Worm (Caenorhabditis elegans): Measurements from ENCODE around the gene T07A5.7.

The T07A5.7 gene

DNA sequence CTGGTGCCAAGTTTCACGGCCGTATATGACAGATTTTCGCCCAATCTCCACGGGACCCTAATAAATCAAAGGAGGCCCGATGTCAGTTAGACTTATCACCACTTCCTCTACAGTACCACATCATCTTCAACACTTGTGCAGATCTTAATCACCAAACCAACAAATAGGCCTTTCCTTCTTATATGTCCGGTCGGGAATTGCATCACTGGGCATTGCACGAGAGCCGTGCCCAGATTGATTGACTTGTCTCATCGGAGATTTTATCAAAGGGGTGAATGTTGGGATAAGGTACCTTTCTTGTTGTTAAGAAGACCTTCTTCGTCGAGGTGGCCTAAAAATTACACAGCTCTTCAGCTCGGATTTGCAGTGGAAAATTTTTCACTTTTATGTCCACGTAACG lies 33.8 kb upstream of the T07A5.7 start:
- TF ChIP-seq pax-1 (tag; optimal IDR thresholded peaks at IDR 0.05) (no peak), dve-1 (tag; optimal IDR thresholded peaks at IDR 0.05) (no peak), sox-2 (GFP tag; IDR thresholded peaks at IDR 0.05) (no peak), ztf-16 (tag; optimal IDR thresholded peaks at IDR 0.05) (no peak), hlh-8 (tag; optimal IDR thresholded peaks at IDR 0.05) (no peak), C38D4.7 (GFP tag; optimal IDR thresholded peaks at IDR 0.05) (no peak)

- no peak for TF ChIP-seq ama-1 (optimal IDR thresholded peaks at IDR 0.05)
These were observed 30.8 kb upstream of the T07A5.7 start, which contains the start of gene tbx-9 for ce11 chrIII:10341758-10342157. Gene tbx-9 (minus strand): TSS chrIII:10341858.

ce11 chrIII:10339949-10340348 lies 29.0 kb upstream of the T07A5.7 start:
- no peak for TF ChIP-seq ceh-19 (GFP tag; optimal IDR thresholded peaks at IDR 0.05)
- no peak for TF ChIP-seq ceh-2 (tag; optimal IDR thresholded peaks at IDR 0.05)
- TF ChIP-seq F13H6.1 (tag; optimal IDR thresholded peaks at IDR 0.05) = no peak
- no peak for TF ChIP-seq ceh-30 (tag; optimal IDR thresholded peaks at IDR 0.05)

DNA sequence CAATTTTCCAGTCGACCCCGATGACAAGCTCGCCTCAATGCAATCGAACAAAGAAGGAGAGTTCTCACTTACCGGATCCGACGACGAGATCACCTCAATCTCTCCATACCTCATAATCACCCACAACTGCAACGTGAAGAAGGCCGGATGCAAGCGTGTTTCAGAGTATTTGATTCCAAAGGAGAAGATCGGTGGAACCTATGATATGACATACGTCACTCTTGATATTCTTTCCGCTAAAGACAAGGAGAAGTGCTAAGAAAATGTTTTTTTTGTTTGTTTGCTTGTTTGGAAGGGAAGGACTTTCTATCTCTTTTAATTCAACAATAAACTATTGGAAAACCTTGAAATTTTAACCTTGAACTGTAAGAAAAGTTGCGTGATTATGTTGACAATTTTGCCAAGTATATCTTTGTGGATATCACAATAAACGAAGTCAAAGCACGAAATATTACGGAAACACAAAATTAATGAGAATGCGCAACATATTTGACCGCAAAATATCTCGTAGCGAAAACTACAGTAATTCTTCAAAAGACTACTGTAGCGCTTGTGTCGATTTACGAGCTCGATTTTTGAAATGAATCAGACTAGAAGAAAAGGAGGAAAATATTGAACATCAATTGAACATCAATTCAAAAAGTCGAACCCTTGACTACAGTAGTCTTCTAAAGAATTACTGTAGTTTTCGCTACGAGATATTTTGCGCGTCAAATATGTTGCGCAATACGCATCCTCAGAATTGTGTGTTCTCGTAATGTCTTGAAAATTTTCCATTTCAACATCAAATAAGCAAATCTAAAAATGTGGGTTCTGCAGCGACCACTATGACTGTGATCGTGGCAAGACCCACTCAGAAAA lies 28.3 kb upstream of the T07A5.7 start:
- no peak for TF ChIP-seq elt-2 (tag; optimal IDR thresholded peaks at IDR 0.05)
- TF ChIP-seq che-1 (tag; optimal IDR thresholded peaks at IDR 0.05) = no peak
- no peak for TF ChIP-seq ceh-19 (GFP tag; optimal IDR thresholded peaks at IDR 0.05)
- TF ChIP-seq ceh-30 (tag; optimal IDR thresholded peaks at IDR 0.05) = no peak
- no peak for TF ChIP-seq odd-2 (tag; optimal IDR thresholded peaks at IDR 0.05)
- TF ChIP-seq dmd-4 (tag; optimal IDR thresholded peaks at IDR 0.05; ENCODE audit: borderline replicate concordance) = no peak
- no peak for TF ChIP-seq zip-5 (tag; optimal IDR thresholded peaks at IDR 0.05)
- no peak for TF ChIP-seq fkh-10 (GFP tag; optimal IDR thresholded peaks at IDR 0.05)
- TF ChIP-seq unc-55 (GFP tag; optimal IDR thresholded peaks at IDR 0.05) = no peak
- TF ChIP-seq pha-4 (tag; optimal IDR thresholded peaks at IDR 0.05) = no peak
- TF ChIP-seq madf-2 (tag; optimal IDR thresholded peaks at IDR 0.05) = no peak
- no peak for TF ChIP-seq pha-2 (tag; optimal IDR thresholded peaks at IDR 0.05)
- TF ChIP-seq ceh-6 (GFP tag; optimal IDR thresholded peaks at IDR 0.05) = no peak
- TF ChIP-seq eyg-1 (tag; optimal IDR thresholded peaks at IDR 0.05) = no peak
- no peak for TF ChIP-seq unc-86 (tag; optimal IDR thresholded peaks at IDR 0.05)
- no peak for TF ChIP-seq hlh-30 (tag; optimal IDR thresholded peaks at IDR 0.05; ENCODE audit: insufficient read depth)
- no peak for TF ChIP-seq lin-11 (tag; optimal IDR thresholded peaks at IDR 0.05)

DNA sequence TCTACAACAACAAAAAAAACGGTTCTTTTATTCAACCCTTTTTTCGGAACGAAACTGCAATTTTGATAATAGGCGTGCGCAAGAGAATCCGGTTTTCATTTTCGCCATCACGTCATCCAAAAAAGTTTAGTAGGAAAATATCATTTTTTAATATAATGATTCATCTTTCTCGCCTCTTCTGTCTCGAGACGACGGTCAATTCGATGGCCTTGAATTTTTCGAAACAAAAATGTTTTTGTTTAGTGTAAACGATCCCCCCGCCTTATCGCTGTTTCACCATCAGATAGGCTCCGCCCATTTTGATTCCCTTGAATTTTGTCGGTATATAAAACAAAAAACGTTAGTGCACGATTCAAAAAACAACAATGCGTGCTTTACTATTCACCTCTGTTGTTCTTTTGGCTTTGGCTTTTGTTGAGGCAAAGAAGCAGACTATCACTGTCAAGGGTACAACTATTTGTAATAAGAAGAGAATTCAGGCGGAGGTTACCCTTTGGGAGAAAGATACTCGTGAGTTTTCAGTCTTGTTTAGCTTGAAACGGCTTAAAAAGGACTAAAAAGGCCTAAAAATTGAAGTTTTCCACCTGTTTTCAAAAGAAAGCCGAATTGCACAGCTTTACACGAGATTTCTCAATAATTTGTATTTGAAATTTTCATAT lies 26.7 kb upstream of the T07A5.7 start, which contains the start of gene ttr-15:
ttr-15 (plus strand) TSS at position 340 of the 659 bp plus-strand sequence.
- TF ChIP-seq ceh-14 (tag; optimal IDR thresholded peaks at IDR 0.05) (no peak), sox-4 (tag; optimal IDR thresholded peaks at IDR 0.05) (no peak), ceh-31 (tag; optimal IDR thresholded peaks at IDR 0.05) (no peak), ceh-24 (tag; optimal IDR thresholded peaks at IDR 0.05) (no peak), unc-42 (tag; optimal IDR thresholded peaks at IDR 0.05) (no peak), pha-4 (tag; optimal IDR thresholded peaks at IDR 0.05) (no peak), sdc-2 (tag; optimal IDR thresholded peaks at IDR 0.05) (no peak), tbx-7 (tag; optimal IDR thresholded peaks at IDR 0.05) (no peak), madf-2 (tag; optimal IDR thresholded peaks at IDR 0.05) (no peak), ztf-16 (tag; optimal IDR thresholded peaks at IDR 0.05) (no peak)
